Worm (Caenorhabditis elegans): ENCODE results near the gene rpb-4.

DNA sequence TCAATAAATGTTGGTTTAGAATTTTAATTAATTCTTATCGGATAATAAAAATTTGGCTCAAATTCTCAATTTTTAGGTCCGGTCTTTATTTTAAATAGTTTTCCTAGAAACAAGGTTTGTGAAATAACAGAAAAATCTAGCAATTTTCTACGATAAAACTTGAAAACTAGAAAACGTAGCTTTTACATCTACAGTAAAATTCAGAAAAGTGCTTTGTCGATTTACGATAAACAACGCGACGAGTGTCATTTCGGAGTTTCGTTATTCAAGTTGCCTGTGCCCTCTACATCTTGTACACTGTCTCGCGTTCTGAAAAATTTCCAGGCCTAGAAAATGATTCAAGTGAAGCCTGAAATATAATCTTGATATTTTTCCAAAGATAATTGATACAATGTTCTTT, 17.5 kb upstream of the rpb-4 start:
- TF ChIP-seq nhr-237 (tag; optimal IDR thresholded peaks at IDR 0.05): no peak
- no peak for TF ChIP-seq pqm-1 (tag; optimal IDR thresholded peaks at IDR 0.05)
- no peak for TF ChIP-seq F10B5.3 (tag; optimal IDR thresholded peaks at IDR 0.05)
- no peak for TF ChIP-seq pha-4 (GFP tag; IDR thresholded peaks at IDR 0.05)
- TF ChIP-seq pha-4 (tag; optimal IDR thresholded peaks at IDR 0.05): no peak
- TF ChIP-seq snpc-4 (tag; optimal IDR thresholded peaks at IDR 0.05): no peak
- TF ChIP-seq nhr-28 (tag; optimal IDR thresholded peaks at IDR 0.05): no peak

All from whole organism, L4 larva.